Worm (Caenorhabditis elegans): ENCODE measurements around the gene R07E4.5.

The R07E4.5 gene

ce11 chrX:5962560-5962959 is 9.6 kb upstream of the R07E4.5 start:
- TF ChIP-seq xbp-1 (tag; optimal IDR thresholded peaks at IDR 0.05) (no peak), blmp-1 (tag; optimal IDR thresholded peaks at IDR 0.05) (no peak), snu-23 (GFP tag; optimal IDR thresholded peaks at IDR 0.05) (no peak), unc-86 (tag; optimal IDR thresholded peaks at IDR 0.05) (no peak), nhr-12 (tag; optimal IDR thresholded peaks at IDR 0.05) (no peak), fos-1 (tag; optimal IDR thresholded peaks at IDR 0.05) (no peak), grh-1 (GFP tag; IDR thresholded peaks at IDR 0.05) (no peak), C16A3.4 (tag; optimal IDR thresholded peaks at IDR 0.05) (no peak), nhr-20 (tag; optimal IDR thresholded peaks at IDR 0.05) (peak; percentile 27), pag-3 (tag; optimal IDR thresholded peaks at IDR 0.05; ENCODE audit: borderline replicate concordance, insufficient read depth) (no peak), egl-13 (tag; optimal IDR thresholded peaks at IDR 0.05) (no peak), C04F5.9 (tag; optimal IDR thresholded peaks at IDR 0.05) (no peak), irx-1 (tag; optimal IDR thresholded peaks at IDR 0.05) (no peak), pqm-1 (tag; optimal IDR thresholded peaks at IDR 0.05) (no peak), ceh-63 (GFP tag; optimal IDR thresholded peaks at IDR 0.05) (no peak), fkh-10 (GFP tag; optimal IDR thresholded peaks at IDR 0.05) (no peak), nhr-77 (tag; optimal IDR thresholded peaks at IDR 0.05) (no peak), sox-4 (tag; optimal IDR thresholded peaks at IDR 0.05) (no peak), efl-1 (optimal IDR thresholded peaks at IDR 0.05) (no peak), efl-1 (GFP tag; optimal IDR thresholded peaks at IDR 0.05 in 1 of 2) (peak in 1 of 2 experiments; percentile 58), nhr-90 (tag; optimal IDR thresholded peaks at IDR 0.05; ENCODE audit: poor library complexity) (peak; percentile 19), lin-14 (GFP tag; optimal IDR thresholded peaks at IDR 0.05) (peak; percentile 5), lin-35 (GFP tag; optimal IDR thresholded peaks at IDR 0.05) (no peak), elt-2 (tag; optimal IDR thresholded peaks at IDR 0.05) (peak; percentile 93), fkh-8 (tag; optimal IDR thresholded peaks at IDR 0.05) (no peak), nhr-85 (tag) (no peak), nhr-28 (tag; optimal IDR thresholded peaks at IDR 0.05) (no peak), nhr-71 (tag; optimal IDR thresholded peaks at IDR 0.05) (no peak), nhr-84 (tag; optimal IDR thresholded peaks at IDR 0.05) (no peak)

ce11 chrX:5960872-5961271 is 7.9 kb upstream of the R07E4.5 start:
- no peak for TF ChIP-seq efl-1 (optimal IDR thresholded peaks at IDR 0.05)
- peak in 1 of 2 experiments; percentile 89 for TF ChIP-seq efl-1 (GFP tag; optimal IDR thresholded peaks at IDR 0.05 in 1 of 2)
- no peak for TF ChIP-seq unc-86 (tag; optimal IDR thresholded peaks at IDR 0.05)

- TF ChIP-seq lin-14 (GFP tag; optimal IDR thresholded peaks at IDR 0.05) (peak; percentile 4), egl-13 (tag; optimal IDR thresholded peaks at IDR 0.05) (no peak)
Measured at ce11 chrX:5958815-5959214, 5.8 kb upstream of the R07E4.5 start, which contains the start of gene R07E4.1. TSS of gene R07E4.1 (plus strand) at chrX:5959115.

- no peak for TF ChIP-seq nhr-28 (tag; optimal IDR thresholded peaks at IDR 0.05)
- TF ChIP-seq dpl-1 (GFP tag; optimal IDR thresholded peaks at IDR 0.05): no peak
- no peak for TF ChIP-seq ztf-11 (tag; optimal IDR thresholded peaks at IDR 0.05)
- no peak for TF ChIP-seq aly-2 (tag; optimal IDR thresholded peaks at IDR 0.05)
- TF ChIP-seq ces-1 (GFP tag; optimal IDR thresholded peaks at IDR 0.05): no peak
- TF ChIP-seq sptf-1 (tag; optimal IDR thresholded peaks at IDR 0.05): no peak
- TF ChIP-seq mef-2 (tag; optimal IDR thresholded peaks at IDR 0.05): no peak
- no peak for TF ChIP-seq tlp-1 (tag; optimal IDR thresholded peaks at IDR 0.05)
- TF ChIP-seq hlh-17 (GFP tag; optimal IDR thresholded peaks at IDR 0.05; ENCODE audit: borderline replicate concordance): no peak
- TF ChIP-seq nhr-76 (tag; optimal IDR thresholded peaks at IDR 0.05): no peak
- no peak for TF ChIP-seq lin-15B (tag; optimal IDR thresholded peaks at IDR 0.05)
- TF ChIP-seq unc-98 (GFP tag; IDR thresholded peaks at IDR 0.05): no peak
- no peak for TF ChIP-seq alr-1 (tag; optimal IDR thresholded peaks at IDR 0.05; ENCODE audit: borderline replicate concordance)
- no peak for TF ChIP-seq C04F5.9 (tag; optimal IDR thresholded peaks at IDR 0.05)
- TF ChIP-seq sup-37 (GFP tag; optimal IDR thresholded peaks at IDR 0.05): no peak
- no peak for TF ChIP-seq C16A3.4 (tag; optimal IDR thresholded peaks at IDR 0.05)
- no peak for TF ChIP-seq lsy-2 (tag; optimal IDR thresholded peaks at IDR 0.05)
Measured at ce11 chrX:5956130-5956529, 3.2 kb upstream of the R07E4.5 start.

Measured in whole organism, L1 larva.